Worm (Caenorhabditis elegans) whole organism, late embryonic: ENCODE data around the gene idh-1.

Experiments used
- hlh-30 ChIP-seq: sonication (generic microtip); optimal IDR thresholded peaks from 2 replicates; lab custom pipeline; 2017; ENCODE audit warnings: antibody characterized with exemption, missing genetic modification characterization, missing compliant biosample characterization; ENCODE audit not compliant: insufficient read depth
- nhr-232 ChIP-seq: sonication (generic microtip); optimal IDR thresholded peaks from 2 replicates; lab custom pipeline; 2016; ENCODE audit warnings: missing genetic modification characterization, missing compliant biosample characterization

- TF ChIP-seq nhr-232 (tag; lab: Kevin White, UChicago), result no peak
- no peak for TF ChIP-seq hlh-30 (tag; lab: Kevin White, UChicago)
These were observed 37.0 kb downstream of the idh-1 start for ce11 chrIV:9403761-9404420.
